Worm (Caenorhabditis elegans): ENCODE results near the gene Y32G9A.2.

ce11 chrV:1937963-1938362, 19.7 kb downstream of the Y32G9A.2 start, which contains the start of gene glb-25:
- TF ChIP-seq ama-1 (optimal IDR thresholded peaks at IDR 0.05): no peak
- TF ChIP-seq ama-1 (GFP tag; optimal IDR thresholded peaks at IDR 0.05): no peak
- TF ChIP-seq pbrm-1 (GFP tag; IDR thresholded peaks at IDR 0.05): no peak
- TF ChIP-seq ztf-22 (GFP tag; optimal IDR thresholded peaks at IDR 0.05): no peak
- no peak for TF ChIP-seq die-1 (tag; optimal IDR thresholded peaks at IDR 0.05)
- TF ChIP-seq lin-40 (tag; optimal IDR thresholded peaks at IDR 0.05): no peak
- no peak for TF ChIP-seq lin-26 (GFP tag; IDR thresholded peaks at IDR 0.05)
- no peak for TF ChIP-seq unc-62 (GFP tag; optimal IDR thresholded peaks at IDR 0.05)
- TF ChIP-seq repo-1 (tag; optimal IDR thresholded peaks at IDR 0.05): no peak

Measured in whole organism, young adult.